Worm (Caenorhabditis elegans) whole organism, late embryonic: Measurements from ENCODE around the gene sdz-37.

Experiments
- ama-1 ChIP-seq: fragments of 150-350 bp; optimal IDR thresholded peaks from 2 replicates; lab custom pipeline; 2014
- ceh-6 ChIP-seq: fragments of 200-800 bp; sonication (Bioruptor generic); optimal IDR thresholded peaks from 2 replicates; lab custom pipeline; 2018; ENCODE audit warnings: mild to moderate bottlenecking, missing genetic modification characterization, missing compliant biosample characterization
- dmd-4 ChIP-seq: sonication (generic microtip); optimal IDR thresholded peaks from 2 replicates; lab custom pipeline; 2016; ENCODE audit warnings: borderline replicate concordance, missing genetic modification characterization, missing compliant biosample characterization
- eyg-1 ChIP-seq: sonication (generic microtip); optimal IDR thresholded peaks from 2 replicates; lab custom pipeline; 2016; ENCODE audit warnings: missing genotype, missing genetic modification characterization, missing compliant biosample characterization
- nfya-1 ChIP-seq: sonication (generic microtip); optimal IDR thresholded peaks from 2 replicates; lab custom pipeline; 2017; ENCODE audit warnings: missing genetic modification characterization, mild to moderate bottlenecking, missing compliant biosample characterization, antibody characterized with exemption, moderate library complexity
- odd-2 ChIP-seq: sonication (generic microtip); optimal IDR thresholded peaks from 2 replicates; lab custom pipeline; 2017; ENCODE audit warnings: antibody characterized with exemption, mild to moderate bottlenecking, missing genetic modification characterization, missing compliant biosample characterization
- pag-3 ChIP-seq: sonication (generic microtip); optimal IDR thresholded peaks from 2 replicates; lab custom pipeline; 2016; ENCODE audit warnings: missing compliant biosample characterization, missing genetic modification characterization, borderline replicate concordance
- pat-9 ChIP-seq: fragments of 200-800 bp; sonication (Bioruptor generic); optimal IDR thresholded peaks from 2 replicates; lab custom pipeline; 2018; ENCODE audit warnings: mild to moderate bottlenecking, missing genetic modification characterization, moderate library complexity, missing compliant biosample characterization
- pha-4 ChIP-seq: fragments of 150-350 bp; optimal IDR thresholded peaks from 2 replicates; lab custom pipeline; 2018; ENCODE audit warnings: missing biosample characterization, missing genetic modification reagents, missing genetic modification characterization
- pqm-1 ChIP-seq: sonication (generic microtip); optimal IDR thresholded peaks from 2 replicates; lab custom pipeline; 2016; ENCODE audit warnings: missing genetic modification characterization, missing compliant biosample characterization

DNA sequence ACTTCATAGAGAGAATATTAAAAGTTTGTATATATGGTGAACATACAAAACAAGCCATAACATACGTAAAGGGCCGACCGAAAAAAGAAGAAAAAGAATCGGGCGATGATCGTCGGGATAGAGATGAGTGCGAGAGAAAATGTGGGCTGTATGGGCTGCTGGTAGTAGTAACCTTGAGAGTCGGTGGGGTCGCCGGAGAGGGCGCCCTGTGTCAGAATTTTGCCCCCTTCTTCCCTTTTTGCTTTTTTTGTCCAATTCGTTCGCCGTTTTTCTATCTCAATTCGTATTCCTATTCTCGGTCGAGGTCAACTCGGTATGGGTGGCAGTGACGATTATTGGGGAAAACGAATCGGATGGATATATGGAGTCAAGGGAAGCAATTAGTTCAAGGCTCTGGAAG is 41.3 kb downstream of the sdz-37 start:
- TF ChIP-seq odd-2 (tag; lab: Kevin White, UChicago) (no peak), pag-3 (tag; lab: Kevin White, UChicago) (no peak), eyg-1 (tag; lab: Kevin White, UChicago) (no peak), pqm-1 (tag; lab: Kevin White, UChicago) (no peak), dmd-4 (tag; lab: Kevin White, UChicago) (no peak), ceh-6 (no peak), pat-9 (tag; lab: Kevin White, UChicago) (no peak), ama-1 (lab: Kevin White, UChicago) (no peak), nfya-1 (no peak), pha-4 (tag; lab: Kevin White, UChicago) (no peak)
